Worm (Caenorhabditis elegans) whole organism, early embryonic: ENCODE data around the gene pqn-78.
"Not testable (repeated sequence)": the region's sequence is repeated elsewhere in the genome, so short reads cannot be mapped to it uniquely, and the experiment has no call there.

Experiments
- B0310.2 ChIP-seq: sonication (generic microtip); optimal IDR thresholded peaks from 2 replicates; lab custom pipeline; 2016; ENCODE audit warnings: mild to moderate bottlenecking, missing genetic modification characterization, missing compliant biosample characterization
- F13C5.2 ChIP-seq: sonication (generic microtip); optimal IDR thresholded peaks from 2 replicates; lab custom pipeline; 2017; ENCODE audit warnings: mild to moderate bottlenecking, missing genetic modification characterization, inconsistent platforms, missing compliant biosample characterization
- aly-1 ChIP-seq: sonication (generic microtip); optimal IDR thresholded peaks from 2 replicates; lab custom pipeline; 2016; ENCODE audit warnings: missing genetic modification characterization, missing compliant biosample characterization
- ama-1 ChIP-seq: fragments of 150-350 bp; optimal IDR thresholded peaks from 2 replicates; lab custom pipeline; 2014
- ceh-13 ChIP-seq: fragments of 200-800 bp; sonication (Bioruptor generic); optimal IDR thresholded peaks from 2 replicates; lab custom pipeline; 2018; ENCODE audit warnings: mild to moderate bottlenecking, missing genetic modification characterization, missing compliant biosample characterization
- ceh-36 ChIP-seq: sonication (generic microtip); optimal IDR thresholded peaks from 2 replicates; lab custom pipeline; 2016; ENCODE audit warnings: missing genetic modification characterization, inconsistent platforms, missing compliant biosample characterization
- ets-7 ChIP-seq: sonication (generic microtip); optimal IDR thresholded peaks from 2 replicates; lab custom pipeline; 2016; ENCODE audit warnings: missing genotype, missing genetic modification characterization, missing compliant biosample characterization
- flt-1 ChIP-seq: fragments of 200-800 bp; sonication (Bioruptor generic); IDR thresholded peaks from 2 replicates; pipeline ENCODE4 v1.3.6; 2022; ENCODE audit warnings: missing genetic modification characterization, missing compliant biosample characterization
- hmbx-1 ChIP-seq: sonication (generic microtip); optimal IDR thresholded peaks from 2 replicates; lab custom pipeline; 2016; ENCODE audit warnings: mild to moderate bottlenecking, missing genetic modification characterization, missing compliant biosample characterization
- hmg-4 ChIP-seq: fragments of 200-800 bp; sonication (Bioruptor generic); optimal IDR thresholded peaks from 2 replicates; lab custom pipeline; 2018; ENCODE audit warnings: mild to moderate bottlenecking, missing genetic modification characterization, missing compliant biosample characterization
- hnd-1 ChIP-seq: sonication (generic microtip); optimal IDR thresholded peaks from 2 replicates; lab custom pipeline; 2016; ENCODE audit warnings: missing genetic modification characterization, missing compliant biosample characterization
- pes-1 ChIP-seq: fragments of 200-800 bp; sonication (Bioruptor generic); IDR thresholded peaks from 2 replicates; pipeline ENCODE4 v1.3.6; 2022; ENCODE audit warnings: missing genetic modification reagents, missing genetic modification characterization, missing compliant biosample characterization
- scrt-1 ChIP-seq: fragments of 200-800 bp; sonication (Bioruptor generic); IDR thresholded peaks from 2 replicates; pipeline ENCODE4 v1.3.6; 2022; ENCODE audit warnings: missing genetic modification characterization, missing compliant biosample characterization
- sea-1 ChIP-seq: fragments of 200-800 bp; sonication (Bioruptor generic); conservative IDR thresholded peaks from 2 replicates; pipeline ENCODE4 v1.3.6; 2022; ENCODE audit warnings: missing genetic modification characterization, missing compliant biosample characterization
- tbx-11 ChIP-seq: fragments of 200-800 bp; sonication (Bioruptor generic); IDR thresholded peaks from 2 replicates; pipeline ENCODE4 v1.3.6; 2022; ENCODE audit warnings: missing genetic modification characterization, missing compliant biosample characterization
- tbx-37 ChIP-seq: fragments of 200-800 bp; sonication (Bioruptor generic); conservative IDR thresholded peaks from 2 replicates; pipeline ENCODE4 v1.3.6; 2022; ENCODE audit warnings: missing genetic modification reagents, missing genetic modification characterization, missing compliant biosample characterization
- tra-4 ChIP-seq: sonication (generic microtip); optimal IDR thresholded peaks from 2 replicates; lab custom pipeline; 2017; ENCODE audit warnings: missing genetic modification characterization, missing compliant biosample characterization

The pqn-78 gene

ce11 chrIV:15583620-15584019 lies 11.2 kb downstream of the pqn-78 start, which contains the start of gene Y105C5A.508:
Gene Y105C5A.508, plus strand, starts transcription at chrIV:15583920.
- TF ChIP-seq ets-7 (tag; lab: Kevin White, UChicago), result no peak
- TF ChIP-seq pes-1 (GFP tag; lab: Robert Waterston, UW), result no peak
- TF ChIP-seq aly-1 (tag; lab: Kevin White, UChicago), result no peak
- no peak for TF ChIP-seq ceh-36 (tag; lab: Kevin White, UChicago)
- TF ChIP-seq hmbx-1 (tag; lab: Kevin White, UChicago), result no peak
- no peak for TF ChIP-seq B0310.2
- no peak for TF ChIP-seq hnd-1
- TF ChIP-seq scrt-1, result no peak
- no peak for TF ChIP-seq sea-1 (GFP tag; lab: Robert Waterston, UW)
- no peak for TF ChIP-seq tra-4 (tag; lab: Kevin White, UChicago)
- no peak for TF ChIP-seq ama-1 (lab: Kevin White, UChicago)
- no peak for TF ChIP-seq ceh-13 (GFP tag; lab: Kevin White, UChicago)
- no peak for TF ChIP-seq tbx-37 (GFP tag; lab: Robert Waterston, UW)
- TF ChIP-seq F13C5.2 (tag; lab: Kevin White, UChicago), result no peak
- TF ChIP-seq hmg-4 (GFP tag; lab: Kevin White, UChicago), result no peak

- not testable (repeated sequence) for TF ChIP-seq pes-1 (GFP tag; lab: Robert Waterston, UW); ets-7 (tag; lab: Kevin White, UChicago); hnd-1
These were observed 16.0 kb downstream of the pqn-78 start, which contains the start of gene pqn-76 for ce11 chrIV:15578786-15579185. Gene pqn-76, plus strand, starts transcription at chrIV:15579086.

ce11 chrIV:15573863-15574262 lies 21.0 kb downstream of the pqn-78 start:
- TF ChIP-seq flt-1 (GFP tag; lab: Robert Waterston, UW) (no peak), ceh-13 (GFP tag; lab: Kevin White, UChicago) (no peak), B0310.2 (no peak), pes-1 (GFP tag; lab: Robert Waterston, UW) (no peak), scrt-1 (no peak)

ce11 chrIV:15572106-15572505 lies 22.7 kb downstream of the pqn-78 start:
- TF ChIP-seq ceh-36 (tag; lab: Kevin White, UChicago) (no peak), ceh-13 (GFP tag; lab: Kevin White, UChicago) (no peak), pes-1 (GFP tag; lab: Robert Waterston, UW) (no peak), ets-7 (tag; lab: Kevin White, UChicago) (no peak), flt-1 (GFP tag; lab: Robert Waterston, UW) (no peak), sea-1 (GFP tag; lab: Robert Waterston, UW) (no peak), scrt-1 (no peak), tbx-11 (no peak), tra-4 (tag; lab: Kevin White, UChicago) (no peak), hnd-1 (no peak), ama-1 (lab: Kevin White, UChicago) (no peak)

ce11 chrIV:15571652-15572051 lies 23.2 kb downstream of the pqn-78 start:
- TF ChIP-seq aly-1 (tag; lab: Kevin White, UChicago), result no peak
- TF ChIP-seq tbx-11, result no peak
- no peak for TF ChIP-seq ceh-36 (tag; lab: Kevin White, UChicago)
- no peak for TF ChIP-seq flt-1 (GFP tag; lab: Robert Waterston, UW)
- no peak for TF ChIP-seq hnd-1
- TF ChIP-seq scrt-1, result no peak
- TF ChIP-seq tra-4 (tag; lab: Kevin White, UChicago), result no peak
- no peak for TF ChIP-seq F13C5.2 (tag; lab: Kevin White, UChicago)
- no peak for TF ChIP-seq sea-1 (GFP tag; lab: Robert Waterston, UW)
- TF ChIP-seq ceh-13 (GFP tag; lab: Kevin White, UChicago), result no peak

- TF ChIP-seq F13C5.2 (tag; lab: Kevin White, UChicago) (peak; percentile 48), sea-1 (GFP tag; lab: Robert Waterston, UW) (no peak), hmbx-1 (tag; lab: Kevin White, UChicago) (no peak)
These were observed 24.1 kb downstream of the pqn-78 start for ce11 chrIV:15570770-15571169.

ce11 chrIV:15564327-15564726 lies 30.5 kb downstream of the pqn-78 start, which contains the start of gene Y105C5A.1:
Gene Y105C5A.1, minus strand, starts transcription at chrIV:15564427.
- no peak for TF ChIP-seq ets-7 (tag; lab: Kevin White, UChicago)
- TF ChIP-seq ceh-13 (GFP tag; lab: Kevin White, UChicago), result no peak
- no peak for TF ChIP-seq tra-4 (tag; lab: Kevin White, UChicago)
- TF ChIP-seq aly-1 (tag; lab: Kevin White, UChicago), result no peak
- TF ChIP-seq hnd-1, result no peak
- no peak for TF ChIP-seq B0310.2
- TF ChIP-seq tbx-37 (GFP tag; lab: Robert Waterston, UW), result no peak
- no peak for TF ChIP-seq tbx-11
- TF ChIP-seq F13C5.2 (tag; lab: Kevin White, UChicago), result no peak
- no peak for TF ChIP-seq ama-1 (lab: Kevin White, UChicago)
- TF ChIP-seq hmbx-1 (tag; lab: Kevin White, UChicago), result no peak
- no peak for TF ChIP-seq pes-1 (GFP tag; lab: Robert Waterston, UW)
- no peak for TF ChIP-seq flt-1 (GFP tag; lab: Robert Waterston, UW)
- TF ChIP-seq scrt-1, result no peak
- no peak for TF ChIP-seq ceh-36 (tag; lab: Kevin White, UChicago)
- no peak for TF ChIP-seq sea-1 (GFP tag; lab: Robert Waterston, UW)

- TF ChIP-seq tbx-37 (GFP tag; lab: Robert Waterston, UW) (no peak), pes-1 (GFP tag; lab: Robert Waterston, UW) (0 out of 2 replicates have a peak, but pooled peaks have one; percentile 51), tbx-11 (no peak), ceh-36 (tag; lab: Kevin White, UChicago) (no peak), F13C5.2 (tag; lab: Kevin White, UChicago) (peak; percentile 61), scrt-1 (no peak), hnd-1 (no peak)
These were observed 33.6 kb downstream of the pqn-78 start for ce11 chrIV:15561223-15561656.
